Worm (Caenorhabditis elegans) whole organism, L1 larva: ENCODE results near the gene srab-10.

ENCODE experiments used
- Y116A8C.19 ChIP-seq: sonication (generic microtip); optimal IDR thresholded peaks from 2 replicates; lab custom pipeline; 2016; ENCODE audit warnings: missing compliant biosample characterization, missing genetic modification characterization, borderline replicate concordance
- alr-1 ChIP-seq: fragments of 200-800 bp; sonication (Bioruptor generic); optimal IDR thresholded peaks from 2 replicates; lab custom pipeline; 2018; ENCODE audit warnings: borderline replicate concordance, mild to moderate bottlenecking, missing genetic modification characterization, missing compliant biosample characterization
- aly-2 ChIP-seq: fragments of 150-350 bp; optimal IDR thresholded peaks from 2 replicates; lab custom pipeline; 2014; ENCODE audit warnings: missing biosample characterization, missing genetic modification characterization
- ceh-8 ChIP-seq: fragments of 200-800 bp; sonication (Bioruptor generic); optimal IDR thresholded peaks from 2 replicates; lab custom pipeline; 2018; ENCODE audit warnings: mild to moderate bottlenecking, missing genetic modification characterization, moderate library complexity, missing compliant biosample characterization
- ces-1 ChIP-seq: fragments of 150-350 bp; optimal IDR thresholded peaks from 2 replicates; lab custom pipeline; 2014; ENCODE audit warnings: missing biosample characterization, missing genetic modification reagents, missing genetic modification characterization
- egl-13 ChIP-seq: sonication (generic microtip); optimal IDR thresholded peaks from 2 replicates; lab custom pipeline; 2016; ENCODE audit warnings: missing genotype, missing genetic modification reagents, missing genetic modification characterization, missing compliant biosample characterization
- egl-27 ChIP-seq, 2 experiments: fragments of 150-350 bp in 1 of 2; sonication (generic microtip); optimal IDR thresholded peaks; 3 replicates each; lab custom pipeline; 2017 to 2018; ENCODE audit warnings: missing biosample characterization in 2 of 2, missing genetic modification characterization in 2 of 2, missing genetic modification reagents in 2 of 2
- elt-2 ChIP-seq: sonication (generic microtip); optimal IDR thresholded peaks from 2 replicates; lab custom pipeline; 2016; ENCODE audit warnings: missing genetic modification characterization, mild to moderate bottlenecking, inconsistent platforms, missing compliant biosample characterization, missing genetic modification reagents
- elt-3 ChIP-seq, 6 experiments: fragments of 150-350 bp in 1 of 6; sonication (generic microtip); optimal IDR thresholded peaks; 2 replicates each; lab custom pipeline; 2017 to 2018; ENCODE audit warnings: missing biosample characterization in 6 of 6, missing genetic modification characterization in 6 of 6, inconsistent platforms in 1 of 6
- grh-1 ChIP-seq: fragments of 200-800 bp; sonication (Bioruptor generic); IDR thresholded peaks from 2 replicates; pipeline ENCODE4 v1.3.6; 2022; ENCODE audit warnings: missing genetic modification reagents, missing genetic modification characterization, missing compliant biosample characterization
- hlh-17 ChIP-seq: fragments of 200-800 bp; sonication (Bioruptor generic); optimal IDR thresholded peaks from 2 replicates; lab custom pipeline; 2018; ENCODE audit warnings: missing genetic modification characterization, mild to moderate bottlenecking, missing compliant biosample characterization, moderate library complexity, borderline replicate concordance
- jun-1 ChIP-seq: fragments of 150-350 bp; optimal IDR thresholded peaks from 2 replicates; lab custom pipeline; 2014; ENCODE audit warnings: missing biosample characterization, missing genetic modification reagents, missing genetic modification characterization
- lin-15B ChIP-seq: fragments of 150-350 bp; sonication (generic microtip); optimal IDR thresholded peaks from 3 replicates; lab custom pipeline; 2014; ENCODE audit warnings: missing biosample characterization, missing genetic modification characterization
- lin-35 ChIP-seq, 2 experiments: fragments of 150-350 bp; optimal IDR thresholded peaks; 2 replicates each; lab custom pipeline; 2014; ENCODE audit warnings: missing biosample characterization in 2 of 2, missing genetic modification characterization in 2 of 2, missing genetic modification reagents in 2 of 2
- lin-39 ChIP-seq: fragments of 150-350 bp; optimal IDR thresholded peaks from 2 replicates; lab custom pipeline; 2014; ENCODE audit warnings: missing biosample characterization, missing genetic modification reagents, missing genetic modification characterization
- lsy-2 ChIP-seq, 2 experiments: fragments of 150-350 bp; optimal IDR thresholded peaks; 2 replicates each; lab custom pipeline; 2014; ENCODE audit warnings: missing biosample characterization in 2 of 2, missing genetic modification characterization in 2 of 2
- mef-2 ChIP-seq: fragments of 150-350 bp; optimal IDR thresholded peaks from 2 replicates; lab custom pipeline; 2014; ENCODE audit warnings: missing biosample characterization, missing genetic modification characterization
- nhr-12 ChIP-seq: sonication (generic microtip); optimal IDR thresholded peaks from 2 replicates; lab custom pipeline; 2017; ENCODE audit warnings: missing biosample characterization, missing genetic modification characterization
- nhr-20 ChIP-seq: sonication (generic microtip); optimal IDR thresholded peaks from 2 replicates; lab custom pipeline; 2016; ENCODE audit warnings: mild to moderate bottlenecking, missing genetic modification characterization, missing compliant biosample characterization
- nhr-71 ChIP-seq: sonication (generic microtip); optimal IDR thresholded peaks from 2 replicates; lab custom pipeline; 2016; ENCODE audit warnings: mild to moderate bottlenecking, missing genetic modification characterization, moderate library complexity, missing compliant biosample characterization
- nhr-76 ChIP-seq: sonication (generic microtip); optimal IDR thresholded peaks from 2 replicates; lab custom pipeline; 2017; ENCODE audit warnings: missing biosample characterization, missing genetic modification characterization
- nhr-77 ChIP-seq: fragments of 150-350 bp; optimal IDR thresholded peaks from 2 replicates; lab custom pipeline; 2014; ENCODE audit warnings: missing biosample characterization, missing genetic modification characterization
- nhr-84 ChIP-seq: sonication (generic microtip); optimal IDR thresholded peaks from 2 replicates; lab custom pipeline; 2017; ENCODE audit warnings: missing biosample characterization, missing genetic modification characterization
- pqm-1 ChIP-seq: sonication (generic microtip); optimal IDR thresholded peaks from 3 replicates; lab custom pipeline; 2017; ENCODE audit warnings: missing biosample characterization, missing genetic modification characterization
- rnt-1 ChIP-seq: sonication (generic microtip); optimal IDR thresholded peaks from 2 replicates; lab custom pipeline; 2016; ENCODE audit warnings: mild to moderate bottlenecking, missing genetic modification characterization, moderate library complexity, missing compliant biosample characterization
- skn-1 ChIP-seq: fragments of 150-350 bp; optimal IDR thresholded peaks from 2 replicates; lab custom pipeline; 2014; ENCODE audit warnings: missing biosample characterization, missing genetic modification characterization
- snpc-4 ChIP-seq: fragments of 150-350 bp; optimal IDR thresholded peaks from 2 replicates; lab custom pipeline; 2014; ENCODE audit warnings: missing biosample characterization, missing genetic modification characterization
- snu-23 ChIP-seq: sonication (generic microtip); optimal IDR thresholded peaks from 2 replicates; lab custom pipeline; 2016; ENCODE audit warnings: missing genetic modification characterization, missing compliant biosample characterization
- sup-37 ChIP-seq: fragments of 200-800 bp; sonication (Bioruptor generic); optimal IDR thresholded peaks from 2 replicates; lab custom pipeline; 2018; ENCODE audit warnings: mild to moderate bottlenecking, missing genetic modification characterization, missing compliant biosample characterization
- vab-15 ChIP-seq: sonication (generic microtip); optimal IDR thresholded peaks from 2 replicates; lab custom pipeline; 2017; ENCODE audit warnings: missing genotype, mild to moderate bottlenecking, missing genetic modification characterization, missing compliant biosample characterization
- zip-4 ChIP-seq: fragments of 200-800 bp; sonication (Bioruptor generic); optimal IDR thresholded peaks from 2 replicates; lab custom pipeline; 2018; ENCODE audit warnings: mild to moderate bottlenecking, missing genetic modification characterization, moderate library complexity, missing compliant biosample characterization
- ztf-11 ChIP-seq, 2 experiments: sonication (generic microtip); optimal IDR thresholded peaks; 2 replicates each; lab custom pipeline; 2016 to 2017; ENCODE audit warnings: missing genetic modification characterization in 2 of 2, missing biosample characterization in 1 of 2, missing compliant biosample characterization in 1 of 2

The srab-10 gene

DNA sequence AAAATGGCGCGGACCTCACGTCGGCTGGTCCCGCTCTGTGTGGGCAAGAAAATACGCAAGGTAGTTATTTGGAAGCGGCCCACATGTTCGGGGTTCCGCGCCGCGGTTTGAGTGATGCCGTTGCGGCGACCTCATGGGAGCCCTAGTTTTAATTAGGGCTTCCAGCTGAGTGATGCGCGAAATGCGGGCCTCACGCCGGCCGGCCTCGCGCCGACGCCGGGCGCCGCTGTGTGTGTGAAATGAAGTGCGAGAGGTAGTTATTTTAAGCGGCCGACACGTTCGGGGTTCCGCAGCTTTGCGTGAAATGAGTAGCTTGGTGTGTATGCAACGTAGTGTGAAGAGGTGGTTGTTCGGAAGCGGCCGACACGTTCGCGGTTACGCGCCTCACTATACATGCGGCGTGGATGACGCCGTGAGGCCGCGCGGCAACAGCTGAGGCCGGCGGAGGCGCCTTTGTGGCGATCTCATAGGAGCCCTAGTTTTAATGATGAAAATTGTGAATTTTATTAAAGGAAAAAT, 5.6 kb upstream of the srab-10 start:
- TF ChIP-seq vab-15 (tag; lab: Kevin White, UChicago): no peak
- no peak for TF ChIP-seq egl-27 (tag; optimal IDR thresholded peaks at IDR 0.05; lab: Kevin White, UChicago)
- no peak for TF ChIP-seq egl-13
- no peak for TF ChIP-seq sup-37 (GFP tag; lab: Kevin White, UChicago)
- no peak for TF ChIP-seq alr-1 (tag; lab: Kevin White, UChicago)
- no peak for TF ChIP-seq snu-23
- TF ChIP-seq lin-15B (tag; lab: Kevin White, UChicago): no peak

DNA sequence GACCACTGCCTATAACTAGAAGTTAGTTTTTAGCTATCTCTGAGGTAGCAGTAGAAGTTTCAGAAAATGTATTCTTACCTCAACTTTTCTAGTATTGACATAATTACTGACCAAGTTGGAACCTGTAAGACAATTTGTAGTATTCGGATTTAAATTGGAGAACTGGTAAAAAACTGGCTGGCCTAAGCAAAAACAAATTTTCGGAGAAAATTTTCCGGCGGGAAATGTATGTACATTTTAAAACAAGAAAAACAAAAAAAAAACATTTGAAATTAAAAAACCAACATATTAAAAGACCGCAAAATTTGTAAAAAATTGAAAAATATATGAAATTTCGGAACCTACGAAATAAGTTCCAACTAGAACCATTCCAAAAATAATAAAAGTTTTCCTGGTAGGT, 2.5 kb upstream of the srab-10 start, which contains the start of gene srab-11:
srab-11 (minus strand) TSS at position 101 of the 400 bp plus-strand sequence.
- no peak for TF ChIP-seq Y116A8C.19 (tag; lab: Kevin White, UChicago)

DNA sequence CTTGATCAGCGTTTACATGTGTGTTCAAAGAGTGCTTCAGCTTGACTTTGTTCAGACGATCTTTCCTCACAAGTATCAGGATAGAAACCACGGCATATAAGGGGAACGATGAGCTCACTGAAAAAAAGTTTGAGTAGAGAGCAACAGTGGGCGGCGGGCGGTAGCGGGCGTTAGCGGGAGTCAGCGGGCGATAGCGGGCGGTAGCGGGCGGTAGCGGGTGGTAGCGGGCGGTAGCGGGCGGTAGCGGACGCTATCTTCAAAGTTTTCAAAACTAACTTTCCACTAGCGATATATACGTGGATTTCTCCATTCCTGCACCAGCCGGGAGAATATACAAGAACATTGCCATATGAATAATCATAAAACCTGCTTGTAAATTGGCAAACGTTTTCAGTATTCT, 847 bp upstream of the srab-10 start:
- TF ChIP-seq snpc-4 (tag; lab: Kevin White, UChicago): no peak
- no peak for TF ChIP-seq ceh-8
- TF ChIP-seq nhr-77 (tag; lab: Kevin White, UChicago): no peak
- TF ChIP-seq lin-39 (tag; lab: Kevin White, UChicago): no peak
- no peak for TF ChIP-seq jun-1
- no peak for TF ChIP-seq mef-2 (tag; lab: Kevin White, UChicago)
- TF ChIP-seq nhr-12 (tag; lab: Kevin White, UChicago): no peak
- no peak for TF ChIP-seq nhr-76
- no peak for TF ChIP-seq nhr-84 (tag; lab: Kevin White, UChicago)
- no peak for TF ChIP-seq vab-15 (tag; lab: Kevin White, UChicago)
- no peak for TF ChIP-seq ces-1 (GFP tag; lab: Kevin White, UChicago)
- TF ChIP-seq nhr-71: no peak
- no peak for TF ChIP-seq zip-4 (GFP tag; lab: Kevin White, UChicago)
- no peak for TF ChIP-seq pqm-1 (tag; lab: Kevin White, UChicago)
- TF ChIP-seq hlh-17 (GFP tag; lab: Kevin White, UChicago): no peak
- no peak for TF ChIP-seq rnt-1 (tag; lab: Kevin White, UChicago)

DNA sequence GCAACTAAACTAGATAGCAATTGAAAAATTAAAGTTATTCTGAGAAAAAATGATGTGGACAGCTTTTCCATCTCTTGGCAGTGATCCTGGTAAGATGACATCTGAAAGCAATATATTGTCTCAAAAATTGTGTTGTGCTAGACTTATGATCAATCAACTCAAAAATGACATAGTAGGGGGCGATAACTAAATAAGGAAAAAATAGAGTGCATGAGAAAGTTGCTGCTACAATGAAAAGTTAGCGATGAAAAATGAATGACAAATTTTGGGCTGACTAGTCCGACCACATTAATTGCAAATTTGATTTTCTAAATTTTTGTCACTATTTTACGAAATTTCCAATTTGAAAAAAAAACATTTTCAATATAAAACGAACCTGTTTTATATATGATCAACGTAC, 3.2 kb downstream of the srab-10 start, which contains the start of gene srab-9:
srab-9 (minus strand) TSS at position 101 of the 400 bp plus-strand sequence.
- no peak for TF ChIP-seq skn-1
- no peak for TF ChIP-seq aly-2 (tag; lab: Kevin White, UChicago)
- TF ChIP-seq nhr-84 (tag; lab: Kevin White, UChicago): no peak

ce11 chrV:3138488-3138887, 5.9 kb downstream of the srab-10 start, which contains the start of the genes irld-3 and F02C9.1:
Gene irld-3 (minus strand): TSS chrV:3138588.
Gene F02C9.1 (plus strand): TSS chrV:3138703.
- TF ChIP-seq lsy-2 (tag; optimal IDR thresholded peaks at IDR 0.05; lab: Kevin White, UChicago) (no peak), zip-4 (GFP tag; lab: Kevin White, UChicago) (no peak), nhr-20 (no peak), elt-2 (no peak), nhr-71 (no peak), elt-3 (tag; optimal IDR thresholded peaks at IDR 0.05; lab: Kevin White, UChicago) (no peak), ces-1 (GFP tag; lab: Kevin White, UChicago) (no peak), lin-35 (GFP tag; optimal IDR thresholded peaks at IDR 0.05; lab: Kevin White, UChicago) (no peak), grh-1 (no peak), nhr-84 (tag; lab: Kevin White, UChicago) (no peak), ztf-11 (tag; optimal IDR thresholded peaks at IDR 0.05; lab: Kevin White, UChicago) (no peak), pqm-1 (tag; lab: Kevin White, UChicago) (no peak)
